Worm (Caenorhabditis elegans) whole organism, mixed stage, embryonic: ENCODE data around the gene C40A11.8.
A peak's percentile ranks its signal among the peaks of the same experiment; 100 is the strongest.
"Not testable (repeated sequence)": the region's sequence is repeated elsewhere in the genome, so short reads cannot be mapped to it uniquely, and the experiment has no call there.

Experiments
- M03D4.4 ChIP-seq: sonication (generic microtip); optimal IDR thresholded peaks from 2 replicates; lab custom pipeline; 2017; ENCODE audit warnings: mild to moderate bottlenecking, missing genetic modification characterization, missing compliant biosample characterization
- bed-3 ChIP-seq: fragments of 200-800 bp; sonication (Bioruptor generic); optimal IDR thresholded peaks from 3 replicates; lab custom pipeline; 2018; ENCODE audit warnings: mild to moderate bottlenecking, missing genetic modification characterization, moderate library complexity, missing compliant biosample characterization
- ceh-39 ChIP-seq: fragments of 150-350 bp; optimal IDR thresholded peaks from 2 replicates; lab custom pipeline; 2014; ENCODE audit warnings: missing biosample characterization, missing genetic modification characterization
- ceh-43 ChIP-seq: fragments of 200-800 bp; sonication (Bioruptor generic); optimal IDR thresholded peaks from 2 replicates; lab custom pipeline; 2018; ENCODE audit warnings: mild to moderate bottlenecking, missing genetic modification characterization, moderate library complexity, missing compliant biosample characterization
- ceh-83 ChIP-seq: fragments of 200-800 bp; sonication (Bioruptor generic); optimal IDR thresholded peaks from 2 replicates; lab custom pipeline; 2018; ENCODE audit warnings: mild to moderate bottlenecking, missing genetic modification characterization, missing compliant biosample characterization
- cnd-1 ChIP-seq: fragments of 200-800 bp; sonication (Bioruptor generic); optimal IDR thresholded peaks from 2 replicates; lab custom pipeline; 2018; ENCODE audit warnings: mild to moderate bottlenecking, missing genetic modification characterization, missing compliant biosample characterization
- drap-1 ChIP-seq: fragments of 200-800 bp; sonication (Bioruptor generic); optimal IDR thresholded peaks from 3 replicates; lab custom pipeline; 2018; ENCODE audit warnings: mild to moderate bottlenecking, missing genetic modification characterization, missing compliant biosample characterization
- elt-1 ChIP-seq: sonication (generic microtip); optimal IDR thresholded peaks from 2 replicates; lab custom pipeline; 2017; ENCODE audit warnings: missing genetic modification characterization, mild to moderate bottlenecking, missing compliant biosample characterization, antibody characterized with exemption, moderate library complexity, borderline replicate concordance; ENCODE audit not compliant: insufficient read depth
- elt-3 ChIP-seq: fragments of 150-350 bp; optimal IDR thresholded peaks from 2 replicates; lab custom pipeline; 2014; ENCODE audit warnings: missing biosample characterization, missing genetic modification characterization
- ham-2 ChIP-seq: fragments of 200-800 bp; sonication (Bioruptor generic); optimal IDR thresholded peaks from 2 replicates; lab custom pipeline; 2018; ENCODE audit warnings: mild to moderate bottlenecking, missing genetic modification characterization, missing compliant biosample characterization
- hlh-1 ChIP-seq: fragments of 150-350 bp; optimal IDR thresholded peaks from 2 replicates; lab custom pipeline; 2014; ENCODE audit warnings: missing biosample characterization, missing genetic modification reagents, missing genetic modification characterization
- lin-32 ChIP-seq: fragments of 200-800 bp; sonication (Bioruptor generic); optimal IDR thresholded peaks from 2 replicates; lab custom pipeline; 2018; ENCODE audit warnings: mild to moderate bottlenecking, missing genetic modification characterization, missing compliant biosample characterization
- lsy-2 ChIP-seq: fragments of 150-350 bp; optimal IDR thresholded peaks from 2 replicates; lab custom pipeline; 2014; ENCODE audit warnings: missing biosample characterization, missing genetic modification characterization
- nhr-12 ChIP-seq: fragments of 150-350 bp; optimal IDR thresholded peaks from 2 replicates; lab custom pipeline; 2014; ENCODE audit warnings: missing biosample characterization, missing genetic modification characterization
- nhr-28 ChIP-seq: fragments of 150-350 bp; optimal IDR thresholded peaks from 2 replicates; lab custom pipeline; 2014; ENCODE audit warnings: missing biosample characterization, missing genetic modification characterization
- nhr-76 ChIP-seq: sonication (generic microtip); optimal IDR thresholded peaks from 2 replicates; lab custom pipeline; 2017; ENCODE audit warnings: missing biosample characterization, missing genetic modification characterization
- snpc-4 ChIP-seq: fragments of 150-350 bp; optimal IDR thresholded peaks from 2 replicates; lab custom pipeline; 2014; ENCODE audit warnings: missing biosample characterization, missing genetic modification characterization
- sptf-1 ChIP-seq: sonication (generic microtip); optimal IDR thresholded peaks from 2 replicates; lab custom pipeline; 2017; ENCODE audit warnings: mild to moderate bottlenecking, missing genetic modification characterization, moderate library complexity, missing compliant biosample characterization
- tbx-8 ChIP-seq: fragments of 200-800 bp; sonication (Bioruptor generic); optimal IDR thresholded peaks from 2 replicates; lab custom pipeline; 2018; ENCODE audit warnings: mild to moderate bottlenecking, missing genetic modification characterization, moderate library complexity, missing compliant biosample characterization
- unc-120 ChIP-seq: sonication (generic microtip); optimal IDR thresholded peaks from 2 replicates; lab custom pipeline; 2017; ENCODE audit warnings: missing genetic modification characterization, missing compliant biosample characterization; ENCODE audit not compliant: poor library complexity, severe bottlenecking
- unc-62 ChIP-seq: fragments of 150-350 bp; optimal IDR thresholded peaks from 2 replicates; lab custom pipeline; 2014; ENCODE audit warnings: missing biosample characterization, missing genetic modification reagents, missing genetic modification characterization
- zip-8 ChIP-seq: fragments of 150-350 bp; optimal IDR thresholded peaks from 2 replicates; lab custom pipeline; 2014; ENCODE audit warnings: missing biosample characterization, missing genetic modification characterization
- ztf-11 ChIP-seq: fragments of 150-350 bp; optimal IDR thresholded peaks from 2 replicates; lab custom pipeline; 2014; ENCODE audit warnings: missing biosample characterization, missing genetic modification characterization

Gene C40A11.8

ce11 chrII:2163370-2163882, 12.7 kb upstream of the C40A11.8 start, which contains the start of gene C33C12.11:
C33C12.11 (minus strand) TSS chrII:2163832.
- TF ChIP-seq nhr-12, zip-8, M03D4.4 (tag; lab: Kevin White, UChicago): not testable (repeated sequence)
- TF ChIP-seq, all 35 proteins: peak for 0; not testable (repeated sequence) for 35

DNA sequence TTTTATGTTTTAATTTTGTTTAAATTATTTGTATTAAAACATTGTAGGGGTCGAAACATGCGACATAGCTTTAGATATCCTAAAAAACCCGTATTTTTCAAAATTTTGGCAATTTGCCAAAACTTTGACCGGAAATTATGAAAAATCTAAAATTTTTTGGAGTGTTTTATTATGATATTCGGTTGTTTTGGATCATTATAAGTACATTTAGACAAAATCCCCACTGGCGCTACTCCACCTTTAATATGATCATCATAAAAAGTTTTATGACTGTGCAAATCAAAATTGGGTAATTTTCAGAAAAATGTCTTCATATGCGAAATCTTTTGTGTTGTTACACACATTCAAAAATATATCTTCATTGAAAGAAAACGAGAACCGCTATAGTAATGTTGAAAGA, 3.0 kb upstream of the C40A11.8 start, which contains the start of gene math-18:
Gene math-18 (plus strand): TSS at position 301 of the 400 bp plus-strand sequence.
- not testable (repeated sequence) for TF ChIP-seq ceh-83 (GFP tag; lab: Kevin White, UChicago); hlh-1 (tag; lab: Kevin White, UChicago); nhr-12 (tag; lab: Kevin White, UChicago)

DNA sequence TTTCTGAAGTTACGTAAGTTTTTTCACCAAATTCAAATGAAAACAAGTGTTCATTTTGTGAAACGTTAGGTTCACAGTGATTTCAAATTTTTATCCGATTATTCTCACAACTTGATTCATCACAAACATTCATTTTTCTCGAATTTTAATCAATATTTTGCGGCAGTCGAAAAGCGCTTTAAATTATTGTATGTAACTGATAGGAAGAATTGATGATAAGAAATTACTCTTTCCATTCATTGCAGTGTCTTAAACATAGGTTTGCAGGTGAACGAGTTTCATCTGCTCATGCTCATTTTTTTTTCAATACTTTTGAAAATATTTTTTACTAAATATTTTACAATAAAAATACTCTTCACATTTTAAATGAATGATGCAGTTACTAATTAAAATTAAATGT, 1.7 kb upstream of the C40A11.8 start:
- TF ChIP-seq tbx-8 (GFP tag; lab: Kevin White, UChicago) (no peak), zip-8 (tag; lab: Kevin White, UChicago) (no peak)

DNA sequence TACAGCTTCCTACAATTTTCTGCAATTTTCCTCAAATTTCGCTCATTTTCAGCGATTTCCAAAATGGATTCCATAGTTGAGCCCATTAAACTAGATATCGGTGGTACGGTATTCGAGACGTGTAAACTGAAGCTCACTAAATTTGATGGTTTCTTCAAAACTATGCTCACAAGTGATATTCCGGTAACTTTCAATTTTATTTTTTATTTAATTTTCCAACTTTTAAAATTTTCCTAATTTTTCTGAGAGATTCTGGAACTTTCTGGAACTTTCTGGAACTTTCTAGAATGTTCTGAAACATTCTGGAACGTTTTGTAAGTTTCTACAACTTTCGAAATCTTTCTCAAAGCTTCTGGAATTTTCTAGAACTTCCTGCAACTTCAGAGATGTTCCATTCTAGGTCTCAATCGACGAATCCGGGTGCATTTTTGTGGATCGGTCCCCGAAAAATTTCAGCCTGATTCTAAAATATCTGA, 3.8 kb downstream of the C40A11.8 start, which contains the start of gene C40A11.2:
Gene C40A11.2 (plus strand): TSS at position 51 of the 476 bp plus-strand sequence.
- TF ChIP-seq unc-62 = no peak
- TF ChIP-seq nhr-12 (tag; lab: Kevin White, UChicago) = no peak
- TF ChIP-seq zip-8 (tag; lab: Kevin White, UChicago) = no peak

DNA sequence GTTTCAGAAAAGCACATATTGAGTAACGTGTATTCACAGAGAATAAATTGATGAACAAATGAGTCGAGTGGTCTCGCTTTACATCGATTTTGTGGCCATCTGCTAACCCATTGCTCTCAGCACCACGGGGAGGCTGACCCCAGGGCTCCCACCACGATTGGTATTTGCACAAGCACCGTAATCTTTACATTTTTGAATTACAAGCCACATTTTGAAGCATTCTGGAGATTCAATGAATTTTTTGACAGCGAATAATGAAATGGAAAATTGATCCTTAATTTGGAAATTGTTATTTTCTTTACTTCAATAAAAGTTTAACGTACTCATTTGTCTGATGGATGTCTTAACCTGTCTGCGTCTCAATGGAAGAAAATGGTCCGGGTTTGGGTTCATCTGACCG, 5.2 kb downstream of the C40A11.8 start, which contains the start of gene C40A11.6:
Gene C40A11.6 (minus strand): TSS at position 101 of the 400 bp plus-strand sequence.
- TF ChIP-seq cnd-1 (peak; percentile 51), nhr-28 (tag; lab: Kevin White, UChicago) (no peak), nhr-76 (tag; lab: Kevin White, UChicago) (no peak), hlh-1 (tag; lab: Kevin White, UChicago) (no peak), ceh-39 (peak; percentile 22), elt-3 (tag; lab: Kevin White, UChicago) (no peak)

- no peak for TF ChIP-seq elt-1 (tag; lab: Kevin White, UChicago)
- no peak for TF ChIP-seq bed-3 (GFP tag; lab: Kevin White, UChicago)
- no peak for TF ChIP-seq nhr-28 (tag; lab: Kevin White, UChicago)
- no peak for TF ChIP-seq zip-8 (tag; lab: Kevin White, UChicago)
- TF ChIP-seq lsy-2 (tag; lab: Kevin White, UChicago) = no peak
- no peak for TF ChIP-seq drap-1
- TF ChIP-seq ztf-11 (tag; lab: Kevin White, UChicago) = no peak
- no peak for TF ChIP-seq nhr-76 (tag; lab: Kevin White, UChicago)
- no peak for TF ChIP-seq unc-62
- TF ChIP-seq ceh-43 (GFP tag; lab: Kevin White, UChicago) = no peak
- TF ChIP-seq ham-2 (GFP tag; lab: Kevin White, UChicago) = no peak
- TF ChIP-seq sptf-1 (tag; lab: Kevin White, UChicago) = no peak
- no peak for TF ChIP-seq cnd-1
- TF ChIP-seq lin-32 (GFP tag; lab: Kevin White, UChicago) = no peak
- no peak for TF ChIP-seq snpc-4
- no peak for TF ChIP-seq nhr-12 (tag; lab: Kevin White, UChicago)
- no peak for TF ChIP-seq M03D4.4 (tag; lab: Kevin White, UChicago)
- TF ChIP-seq elt-3 (tag; lab: Kevin White, UChicago) = no peak
- no peak for TF ChIP-seq unc-120 (tag; lab: Kevin White, UChicago)
Observed at ce11 chrII:2140817-2141216, 9.9 kb downstream of the C40A11.8 start, which contains the start of gene C40A11.3. C40A11.3 (plus strand) TSS chrII:2141117.

DNA sequence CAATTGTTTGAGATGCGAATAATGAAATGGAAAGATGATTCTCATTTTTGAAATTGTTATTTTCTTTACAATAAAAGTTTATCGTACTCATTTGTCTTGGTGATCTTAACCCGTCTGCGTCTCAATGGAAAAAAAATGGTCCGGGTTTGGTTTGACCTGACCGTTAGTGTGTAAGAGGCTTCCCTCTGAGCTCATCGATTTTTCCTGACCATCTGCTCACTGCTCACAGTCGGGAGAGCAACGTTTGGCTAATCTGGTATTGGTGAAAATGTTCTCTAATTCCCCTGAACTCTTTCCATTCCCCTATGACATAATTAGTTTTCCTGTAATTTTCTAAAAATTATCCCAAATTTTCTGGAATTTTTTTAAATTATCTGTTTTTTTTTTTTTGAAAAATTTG, 11.8 kb downstream of the C40A11.8 start:
- TF ChIP-seq cnd-1 = peak; percentile 91
- TF ChIP-seq lin-32 (GFP tag; lab: Kevin White, UChicago) = peak; percentile 2
- no peak for TF ChIP-seq ceh-83 (GFP tag; lab: Kevin White, UChicago)
